Fruit fly (Drosophila melanogaster) whole organism, wandering third instar larva: ENCODE results near the gene RpL24-like.

Experiments
- Abd-B ChIP-seq: fragments of >200 bp; optimal IDR thresholded peaks from 2 replicates; lab custom pipeline; 2017; ENCODE audit warnings: missing biosample characterization, missing genetic modification characterization
- Hnf4 ChIP-seq: fragments of 200-800 bp; sonication (Bioruptor generic); optimal IDR thresholded peaks from 2 replicates; lab custom pipeline; 2016; ENCODE audit warnings: missing biosample characterization, mild to moderate bottlenecking, missing genetic modification characterization
- Hr78 ChIP-seq: fragments of >200 bp; optimal IDR thresholded peaks from 2 replicates; lab custom pipeline; 2017; ENCODE audit warnings: missing biosample characterization, missing genetic modification characterization
- Jra ChIP-seq: sonication (Bioruptor generic); optimal IDR thresholded peaks from 2 replicates; lab custom pipeline; 2016; ENCODE audit warnings: missing biosample characterization, missing genetic modification characterization
- OdsH ChIP-seq: fragments of 200-800 bp; sonication (Bioruptor generic); optimal IDR thresholded peaks from 2 replicates; lab custom pipeline; 2016; ENCODE audit warnings: missing biosample characterization, mild to moderate bottlenecking, missing genetic modification characterization
- psq ChIP-seq: fragments of 200-800 bp; sonication (Bioruptor generic); optimal IDR thresholded peaks from 3 replicates; lab custom pipeline; 2017; ENCODE audit warnings: missing biosample characterization, mild to moderate bottlenecking, missing genetic modification characterization, moderate library complexity
- rgr ChIP-seq: fragments of 200-800 bp; sonication (Bioruptor generic); optimal IDR thresholded peaks from 3 replicates; lab custom pipeline; 2016; ENCODE audit warnings: missing biosample characterization, mild to moderate bottlenecking, missing genetic modification characterization

dm6 chr3R:11457286-11457685, 25.9 kb upstream of the RpL24-like start:
- TF ChIP-seq Hr78 (GFP tag; lab: Kevin White, UChicago) (no peak), Jra (GFP tag; lab: Kevin White, UChicago) (no peak), psq (GFP tag; lab: Kevin White, UChicago) (no peak), Abd-B (GFP tag; lab: Kevin White, UChicago) (no peak), Hnf4 (GFP tag; lab: Kevin White, UChicago) (no peak), rgr (no peak), OdsH (GFP tag; lab: Kevin White, UChicago) (no peak)
